Worm (Caenorhabditis elegans): ENCODE data around the gene K09C4.10.

DNA sequence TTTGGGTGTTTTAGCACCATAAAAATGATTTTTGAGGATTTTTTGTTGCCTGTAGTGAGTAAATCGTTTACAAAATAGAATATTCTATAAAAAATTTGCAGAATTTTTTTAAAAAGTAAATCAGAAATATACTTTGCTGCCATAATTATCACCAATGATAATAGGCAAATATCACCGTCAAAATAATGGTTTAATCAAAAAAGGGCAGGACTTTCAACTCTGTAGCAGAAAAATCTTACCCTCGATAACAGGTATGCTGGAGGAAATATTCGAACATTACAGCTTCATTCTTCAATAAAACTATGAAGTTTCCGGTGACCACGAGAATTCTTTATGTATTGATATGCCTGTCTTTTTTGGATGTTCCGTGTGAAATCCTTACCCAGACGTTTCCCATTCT, 9.2 kb upstream of the K09C4.10 start, which contains the start of gene K09C4.4:
- TF ChIP-seq ama-1 (optimal IDR thresholded peaks at IDR 0.05) (no peak), unc-130 (GFP tag; optimal IDR thresholded peaks at IDR 0.05) (no peak), egl-27 (tag; optimal IDR thresholded peaks at IDR 0.05) (no peak), mdl-1 (tag; optimal IDR thresholded peaks at IDR 0.05) (no peak), hif-1 (tag; optimal IDR thresholded peaks at IDR 0.05) (no peak), ZK546.5 (tag; optimal IDR thresholded peaks at IDR 0.05) (no peak), madf-5 (GFP tag; IDR thresholded peaks at IDR 0.05) (no peak), lsy-2 (tag; optimal IDR thresholded peaks at IDR 0.05) (no peak), ceh-20 (GFP tag; IDR thresholded peaks at IDR 0.05) (no peak), nhr-11 (tag; optimal IDR thresholded peaks at IDR 0.05) (no peak), snpc-4 (tag; optimal IDR thresholded peaks at IDR 0.05) (no peak), nhr-76 (tag; optimal IDR thresholded peaks at IDR 0.05) (no peak), fkh-10 (GFP tag; optimal IDR thresholded peaks at IDR 0.05) (no peak)

Measured in whole organism, L4 larva.